Worm (Caenorhabditis elegans): Measurements from ENCODE around the gene C31G12.4.
A peak's percentile ranks its signal among the peaks of the same experiment; 100 is the strongest.

C31G12.4 gene

ce11 chrV:18129663-18130272 is 48.8 kb downstream of the C31G12.4 start:
- TF ChIP-seq ceh-48 (tag; optimal IDR thresholded peaks at IDR 0.05): peak; percentile 55

- TF ChIP-seq fkh-6 (tag; optimal IDR thresholded peaks at IDR 0.05): no peak
- TF ChIP-seq madf-2 (tag; optimal IDR thresholded peaks at IDR 0.05): no peak
- TF ChIP-seq nhr-11 (tag; optimal IDR thresholded peaks at IDR 0.05): no peak
- no peak for TF ChIP-seq ceh-22 (tag; optimal IDR thresholded peaks at IDR 0.05)
- TF ChIP-seq F13H6.1 (tag; optimal IDR thresholded peaks at IDR 0.05): no peak
- no peak for TF ChIP-seq ceh-30 (tag; optimal IDR thresholded peaks at IDR 0.05)
- no peak for TF ChIP-seq pat-9 (tag; optimal IDR thresholded peaks at IDR 0.05)
Measured at ce11 chrV:18128545-18128944, 50.0 kb downstream of the C31G12.4 start.

ce11 chrV:18127192-18127591 is 51.4 kb downstream of the C31G12.4 start, which contains the start of gene fbxa-211:
TSS of gene fbxa-211 (plus strand) at chrV:18127519.
- TF ChIP-seq ceh-14 (tag; optimal IDR thresholded peaks at IDR 0.05): no peak
- TF ChIP-seq elt-2 (tag; optimal IDR thresholded peaks at IDR 0.05): no peak
- no peak for TF ChIP-seq ceh-9 (tag; optimal IDR thresholded peaks at IDR 0.05)
- TF ChIP-seq K02D7.2 (tag; optimal IDR thresholded peaks at IDR 0.05): no peak
- TF ChIP-seq ceh-18 (tag; optimal IDR thresholded peaks at IDR 0.05): no peak
- TF ChIP-seq fkh-10 (GFP tag; optimal IDR thresholded peaks at IDR 0.05): no peak
- no peak for TF ChIP-seq hlh-8 (tag; optimal IDR thresholded peaks at IDR 0.05)
- TF ChIP-seq lim-6 (tag; optimal IDR thresholded peaks at IDR 0.05): no peak
- no peak for TF ChIP-seq ceh-48 (tag; optimal IDR thresholded peaks at IDR 0.05)
- TF ChIP-seq ceh-30 (tag; optimal IDR thresholded peaks at IDR 0.05): no peak
- TF ChIP-seq pax-1 (tag; optimal IDR thresholded peaks at IDR 0.05): no peak
- TF ChIP-seq madf-2 (tag; optimal IDR thresholded peaks at IDR 0.05): no peak
- no peak for TF ChIP-seq sdc-2 (tag; optimal IDR thresholded peaks at IDR 0.05)

- no peak for TF ChIP-seq pag-3 (tag; optimal IDR thresholded peaks at IDR 0.05; ENCODE audit: borderline replicate concordance)
- TF ChIP-seq hlh-6 (tag; optimal IDR thresholded peaks at IDR 0.05): no peak
- TF ChIP-seq hlh-15 (tag; optimal IDR thresholded peaks at IDR 0.05): no peak
- TF ChIP-seq pat-9 (tag; optimal IDR thresholded peaks at IDR 0.05): no peak
- TF ChIP-seq ahr-1 (tag; optimal IDR thresholded peaks at IDR 0.05): no peak
- TF ChIP-seq gmeb-2 (tag; optimal IDR thresholded peaks at IDR 0.05): no peak
- TF ChIP-seq nfya-1 (tag; optimal IDR thresholded peaks at IDR 0.05): no peak
- TF ChIP-seq fax-1 (tag; optimal IDR thresholded peaks at IDR 0.05): no peak
- TF ChIP-seq hlh-8 (tag; optimal IDR thresholded peaks at IDR 0.05): no peak
- TF ChIP-seq odd-2 (tag; optimal IDR thresholded peaks at IDR 0.05): no peak
Measured at ce11 chrV:18125075-18125474, 53.5 kb downstream of the C31G12.4 start, which contains the start of gene fbxa-210. TSS of gene fbxa-210 (plus strand) at chrV:18125375.

- TF ChIP-seq pha-2 (tag; optimal IDR thresholded peaks at IDR 0.05) (no peak), sox-2 (GFP tag; IDR thresholded peaks at IDR 0.05) (no peak), ceh-2 (tag; optimal IDR thresholded peaks at IDR 0.05) (no peak), nhr-232 (tag; optimal IDR thresholded peaks at IDR 0.05) (no peak), pat-9 (tag; optimal IDR thresholded peaks at IDR 0.05) (no peak), nhr-11 (tag; optimal IDR thresholded peaks at IDR 0.05) (no peak), ttx-3 (tag; optimal IDR thresholded peaks at IDR 0.05) (no peak), ceh-14 (tag; optimal IDR thresholded peaks at IDR 0.05) (no peak), ceh-22 (tag; optimal IDR thresholded peaks at IDR 0.05) (no peak), ceh-48 (tag; optimal IDR thresholded peaks at IDR 0.05) (no peak), unc-86 (tag; optimal IDR thresholded peaks at IDR 0.05) (no peak), hlh-13 (GFP tag; optimal IDR thresholded peaks at IDR 0.05) (no peak), sdc-2 (tag; optimal IDR thresholded peaks at IDR 0.05) (no peak), syd-9 (tag; optimal IDR thresholded peaks at IDR 0.05) (no peak), sox-4 (tag; optimal IDR thresholded peaks at IDR 0.05) (no peak), T23F11.4 (GFP tag; optimal IDR thresholded peaks at IDR 0.05) (no peak), fkh-6 (tag; optimal IDR thresholded peaks at IDR 0.05) (no peak)
Measured at ce11 chrV:18123639-18124038, 54.9 kb downstream of the C31G12.4 start, which contains the start of gene fbxa-107. TSS of gene fbxa-107 (plus strand) at chrV:18123939.

Data from whole organism, late embryonic.